Worm (Caenorhabditis elegans) whole organism, L1 larva: ENCODE data around the gene csq-1.

Source experiments
- C16A3.4 ChIP-seq: fragments of 150-350 bp; optimal IDR thresholded peaks from 2 replicates; lab custom pipeline; 2014; ENCODE audit warnings: missing biosample characterization, missing genetic modification characterization
- C34B4.2 ChIP-seq: sonication (generic microtip); optimal IDR thresholded peaks from 2 replicates; lab custom pipeline; 2017; ENCODE audit warnings: mild to moderate bottlenecking, missing genetic modification characterization, missing compliant biosample characterization
- alr-1 ChIP-seq: fragments of 200-800 bp; sonication (Bioruptor generic); optimal IDR thresholded peaks from 2 replicates; lab custom pipeline; 2018; ENCODE audit warnings: borderline replicate concordance, mild to moderate bottlenecking, missing genetic modification characterization, missing compliant biosample characterization
- blmp-1 ChIP-seq: fragments of 150-350 bp; optimal IDR thresholded peaks from 2 replicates; lab custom pipeline; 2014; ENCODE audit warnings: missing biosample characterization, missing genetic modification characterization
- ceh-82 ChIP-seq, 3 experiments: fragments of 150-350 bp in 1 of 3; sonication (generic microtip) in 2 of 3; optimal IDR thresholded peaks; 2 replicates each; lab custom pipeline; 2014 to 2017; ENCODE audit warnings: missing biosample characterization in 3 of 3, missing genetic modification characterization in 3 of 3
- ceh-88 ChIP-seq: fragments of 200-800 bp; sonication (Bioruptor generic); IDR thresholded peaks from 2 replicates; pipeline ENCODE4 v1.3.6; 2022; ENCODE audit warnings: missing genetic modification characterization, missing compliant biosample characterization
- dsc-1 ChIP-seq: sonication (generic microtip); optimal IDR thresholded peaks from 2 replicates; lab custom pipeline; 2016; ENCODE audit warnings: mild to moderate bottlenecking, missing genetic modification characterization, missing compliant biosample characterization
- efl-1 ChIP-seq, 4 experiments: fragments of 150-350 bp; optimal IDR thresholded peaks in 3 of 4; peaks in 1 of 4; 1 replicate in 1 of 4; 2 replicates in 3 of 4; lab custom pipeline; 2014; ENCODE audit warnings: missing biosample characterization in 2 of 4, missing genetic modification characterization in 2 of 4, missing genetic modification reagents in 2 of 4
- elt-2 ChIP-seq: sonication (generic microtip); optimal IDR thresholded peaks from 2 replicates; lab custom pipeline; 2016; ENCODE audit warnings: missing genetic modification characterization, mild to moderate bottlenecking, inconsistent platforms, missing compliant biosample characterization, missing genetic modification reagents
- elt-3 ChIP-seq, 6 experiments: fragments of 150-350 bp in 1 of 6; sonication (generic microtip); optimal IDR thresholded peaks; 2 replicates each; lab custom pipeline; 2017 to 2018; ENCODE audit warnings: missing biosample characterization in 6 of 6, missing genetic modification characterization in 6 of 6, inconsistent platforms in 1 of 6
- hlh-4 ChIP-seq: sonication (generic microtip); optimal IDR thresholded peaks from 2 replicates; lab custom pipeline; 2016; ENCODE audit warnings: mild to moderate bottlenecking, missing genetic modification characterization, missing compliant biosample characterization
- hpl-2 ChIP-seq: fragments of 150-350 bp; optimal IDR thresholded peaks from 2 replicates; lab custom pipeline; 2014; ENCODE audit warnings: missing biosample characterization, missing genetic modification reagents, missing genetic modification characterization
- jun-1 ChIP-seq: fragments of 150-350 bp; optimal IDR thresholded peaks from 2 replicates; lab custom pipeline; 2014; ENCODE audit warnings: missing biosample characterization, missing genetic modification reagents, missing genetic modification characterization
- lin-14 ChIP-seq: fragments of 200-800 bp; sonication (Bioruptor generic); optimal IDR thresholded peaks from 2 replicates; lab custom pipeline; 2018; ENCODE audit warnings: mild to moderate bottlenecking, missing genetic modification characterization, moderate library complexity, missing compliant biosample characterization
- lin-35 ChIP-seq, 2 experiments: fragments of 150-350 bp; optimal IDR thresholded peaks; 2 replicates each; lab custom pipeline; 2014; ENCODE audit warnings: missing biosample characterization in 2 of 2, missing genetic modification characterization in 2 of 2, missing genetic modification reagents in 2 of 2
- lsy-2 ChIP-seq, 2 experiments: fragments of 150-350 bp; optimal IDR thresholded peaks; 2 replicates each; lab custom pipeline; 2014; ENCODE audit warnings: missing biosample characterization in 2 of 2, missing genetic modification characterization in 2 of 2
- nhr-11 ChIP-seq: fragments of 150-350 bp; optimal IDR thresholded peaks from 2 replicates; lab custom pipeline; 2014; ENCODE audit warnings: missing biosample characterization, missing genetic modification characterization
- nhr-19 ChIP-seq: fragments of 200-800 bp; sonication (Bioruptor generic); conservative IDR thresholded peaks from 2 replicates; pipeline ENCODE4 v1.3.6; 2022; ENCODE audit warnings: missing genetic modification characterization, missing compliant biosample characterization
- nhr-20 ChIP-seq: sonication (generic microtip); optimal IDR thresholded peaks from 2 replicates; lab custom pipeline; 2016; ENCODE audit warnings: mild to moderate bottlenecking, missing genetic modification characterization, missing compliant biosample characterization
- nhr-71 ChIP-seq: sonication (generic microtip); optimal IDR thresholded peaks from 2 replicates; lab custom pipeline; 2016; ENCODE audit warnings: mild to moderate bottlenecking, missing genetic modification characterization, moderate library complexity, missing compliant biosample characterization
- nhr-85 ChIP-seq: sonication (generic microtip); peaks from one replicate; lab custom pipeline; 2016; ENCODE audit warnings: missing genetic modification characterization, inconsistent platforms, missing compliant biosample characterization
- nhr-90 ChIP-seq: sonication (generic microtip); optimal IDR thresholded peaks from 2 replicates; lab custom pipeline; 2016; ENCODE audit warnings: mild to moderate bottlenecking, missing genetic modification characterization, missing compliant biosample characterization; ENCODE audit not compliant: poor library complexity
- pax-3 ChIP-seq: fragments of 200-800 bp; sonication (Bioruptor generic); optimal IDR thresholded peaks from 2 replicates; lab custom pipeline; 2018; ENCODE audit warnings: mild to moderate bottlenecking, missing genetic modification characterization, moderate library complexity, missing compliant biosample characterization
- skn-1 ChIP-seq: fragments of 150-350 bp; optimal IDR thresholded peaks from 2 replicates; lab custom pipeline; 2014; ENCODE audit warnings: missing biosample characterization, missing genetic modification characterization
- snpc-4 ChIP-seq: fragments of 150-350 bp; optimal IDR thresholded peaks from 2 replicates; lab custom pipeline; 2014; ENCODE audit warnings: missing biosample characterization, missing genetic modification characterization
- snu-23 ChIP-seq: sonication (generic microtip); optimal IDR thresholded peaks from 2 replicates; lab custom pipeline; 2016; ENCODE audit warnings: missing genetic modification characterization, missing compliant biosample characterization
- sox-4 ChIP-seq: sonication (generic microtip); optimal IDR thresholded peaks from 2 replicates; lab custom pipeline; 2016; ENCODE audit warnings: missing genetic modification characterization, missing compliant biosample characterization
- sptf-1 ChIP-seq: fragments of 150-350 bp; optimal IDR thresholded peaks from 2 replicates; lab custom pipeline; 2014; ENCODE audit warnings: missing biosample characterization, missing genetic modification characterization
- sup-37 ChIP-seq: fragments of 200-800 bp; sonication (Bioruptor generic); optimal IDR thresholded peaks from 2 replicates; lab custom pipeline; 2018; ENCODE audit warnings: mild to moderate bottlenecking, missing genetic modification characterization, missing compliant biosample characterization
- swsn-7 ChIP-seq: sonication (generic microtip); optimal IDR thresholded peaks from 2 replicates; lab custom pipeline; 2016; ENCODE audit warnings: missing genetic modification characterization, missing compliant biosample characterization
- tbx-2 ChIP-seq: sonication (generic microtip); optimal IDR thresholded peaks from 2 replicates; lab custom pipeline; 2016; ENCODE audit warnings: missing genetic modification characterization, missing compliant biosample characterization
- unc-62 ChIP-seq: fragments of 150-350 bp; optimal IDR thresholded peaks from 2 replicates; lab custom pipeline; 2014; ENCODE audit warnings: missing biosample characterization, missing genetic modification reagents, missing genetic modification characterization
- unc-86 ChIP-seq: sonication (generic microtip); optimal IDR thresholded peaks from 2 replicates; lab custom pipeline; 2016; ENCODE audit warnings: missing genetic modification characterization, missing compliant biosample characterization

csq-1 gene

ce11 chrX:14736220-14736619 lies 51.5 kb downstream of the csq-1 start:
- TF ChIP-seq sox-4 (no peak), elt-2 (tag; lab: Kevin White, UChicago) (no peak), C16A3.4 (no peak), alr-1 (tag; lab: Kevin White, UChicago) (no peak), snpc-4 (tag; lab: Kevin White, UChicago) (peak; percentile 35), sup-37 (no peak), pax-3 (tag; lab: Kevin White, UChicago) (no peak), unc-62 (no peak)

- peak; percentile 52 for TF ChIP-seq tbx-2
- TF ChIP-seq nhr-71 (tag; lab: Kevin White, UChicago): peak; percentile 62
- peak; percentile 41 for TF ChIP-seq jun-1 (tag; lab: Kevin White, UChicago)
- TF ChIP-seq swsn-7 (tag; lab: Kevin White, UChicago): no peak
- TF ChIP-seq hlh-4 (tag; lab: Kevin White, UChicago): no peak
- TF ChIP-seq dsc-1 (tag; lab: Kevin White, UChicago): peak; percentile 60
- TF ChIP-seq nhr-90 (tag; lab: Kevin White, UChicago): peak; percentile 5
- TF ChIP-seq lin-14: peak; percentile 21
- TF ChIP-seq nhr-11: no peak
- TF ChIP-seq elt-2 (tag; lab: Kevin White, UChicago): peak; percentile 73
- TF ChIP-seq nhr-20 (tag; lab: Kevin White, UChicago): peak; percentile 59
- TF ChIP-seq C34B4.2 (tag; lab: Kevin White, UChicago): no peak
- TF ChIP-seq blmp-1 (tag; lab: Kevin White, UChicago): peak; percentile 63
- no peak for TF ChIP-seq pax-3 (tag; lab: Kevin White, UChicago)
- TF ChIP-seq unc-86 (tag; lab: Kevin White, UChicago): no peak
- TF ChIP-seq nhr-85 (tag; lab: Kevin White, UChicago): peak; percentile 70
- TF ChIP-seq ceh-82 (tag; optimal IDR thresholded peaks at IDR 0.05; lab: Kevin White, UChicago): no peak
- TF ChIP-seq lin-35 (GFP tag; optimal IDR thresholded peaks at IDR 0.05; lab: Kevin White, UChicago): peak in 1 of 2 experiments; percentile 25
- TF ChIP-seq snu-23: peak; percentile 26
- TF ChIP-seq unc-62: no peak
- TF ChIP-seq elt-3 (tag; optimal IDR thresholded peaks at IDR 0.05; lab: Kevin White, UChicago): peak in 2 of 6 experiments; percentile 62 to 81
- peak in 1 of 2 experiments; percentile 21 for TF ChIP-seq lsy-2 (tag; optimal IDR thresholded peaks at IDR 0.05; lab: Kevin White, UChicago)
- TF ChIP-seq ceh-88: no peak
- TF ChIP-seq nhr-19 (GFP tag; lab: Robert Waterston, UW): peak; percentile 20; the same call in 1 of the 2 replicates
Observed at ce11 chrX:14736955-14737621, 52.4 kb downstream of the csq-1 start.

ce11 chrX:14737623-14738022 lies 52.9 kb downstream of the csq-1 start:
- TF ChIP-seq blmp-1 (tag; lab: Kevin White, UChicago) (peak; percentile 39), hpl-2 (GFP tag; lab: Kevin White, UChicago) (no peak), sptf-1 (tag; lab: Kevin White, UChicago) (no peak), efl-1 (optimal IDR thresholded peaks at IDR 0.05; lab: Kevin White, UChicago) (no peak), efl-1 (GFP tag; optimal IDR thresholded peaks at IDR 0.05 in 1 of 2; lab: Kevin White, UChicago) (peak in 1 of 2 experiments; percentile 64), skn-1 (tag; lab: Kevin White, UChicago) (no peak)
